Worm (Caenorhabditis elegans): ENCODE results near the gene ajm-1.
"Not testable (repeated sequence)": the region's sequence is repeated elsewhere in the genome, so short reads cannot be mapped to it uniquely, and the experiment has no call there.

The ajm-1 gene

ce11 chrX:9088620-9089019, 5.9 kb downstream of the ajm-1 start:
- no peak for TF ChIP-seq pag-3 (tag; optimal IDR thresholded peaks at IDR 0.05; ENCODE audit: borderline replicate concordance, insufficient read depth)
- TF ChIP-seq nhr-19 (GFP tag; conservative IDR thresholded peaks at IDR 0.05) = no peak
- peak; percentile 60 for TF ChIP-seq blmp-1 (tag; optimal IDR thresholded peaks at IDR 0.05)
- TF ChIP-seq efl-3 (GFP tag; optimal IDR thresholded peaks at IDR 0.05) = no peak
- TF ChIP-seq lin-14 (GFP tag; optimal IDR thresholded peaks at IDR 0.05) = peak; percentile 42
- peak; percentile 75 for TF ChIP-seq nhr-85 (tag)
- TF ChIP-seq nhr-20 (tag; optimal IDR thresholded peaks at IDR 0.05) = no peak
- no peak for TF ChIP-seq nhr-11 (tag; optimal IDR thresholded peaks at IDR 0.05)
- no peak for TF ChIP-seq ceh-88 (GFP tag; IDR thresholded peaks at IDR 0.05)

ce11 chrX:9089536-9089935, 6.8 kb downstream of the ajm-1 start:
- TF ChIP-seq nhr-237 (tag; optimal IDR thresholded peaks at IDR 0.05) (no peak), isw-1 (GFP tag; IDR thresholded peaks at IDR 0.05) (no peak), pax-3 (tag; optimal IDR thresholded peaks at IDR 0.05) (no peak), mef-2 (tag; optimal IDR thresholded peaks at IDR 0.05) (no peak), egl-27 (tag; optimal IDR thresholded peaks at IDR 0.05) (no peak), nhr-85 (tag) (no peak), ceh-82 (tag; optimal IDR thresholded peaks at IDR 0.05) (no peak), tbx-2 (tag; optimal IDR thresholded peaks at IDR 0.05) (no peak), lir-3 (tag; optimal IDR thresholded peaks at IDR 0.05; ENCODE audit: poor library complexity) (no peak), lin-35 (GFP tag; optimal IDR thresholded peaks at IDR 0.05) (no peak), ceh-63 (GFP tag; optimal IDR thresholded peaks at IDR 0.05) (no peak)

DNA sequence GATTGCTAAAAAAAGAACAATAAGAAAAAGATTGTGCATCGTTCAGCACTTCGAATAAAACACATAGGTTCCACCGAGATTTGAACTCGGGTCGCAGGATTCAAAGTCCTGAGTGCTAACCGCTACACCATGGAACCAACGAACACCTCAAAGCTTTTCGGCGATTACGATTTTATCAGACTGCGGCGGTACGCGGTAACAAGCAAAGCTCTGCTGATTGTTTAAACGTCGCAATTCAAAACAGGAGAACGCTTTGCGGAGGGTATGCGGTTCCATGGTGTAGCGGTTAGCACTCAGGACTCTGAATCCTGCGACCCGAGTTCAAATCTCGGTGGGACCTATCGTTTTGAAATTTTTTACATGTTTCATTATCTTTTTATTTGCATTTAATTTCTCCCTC, 7.8 kb downstream of the ajm-1 start:
- not testable (repeated sequence) for TF ChIP-seq efl-1 (optimal IDR thresholded peaks at IDR 0.05)
- peak in 1 of 2 experiments; percentile 79 for TF ChIP-seq efl-1 (GFP tag; optimal IDR thresholded peaks at IDR 0.05 in 1 of 2)

DNA sequence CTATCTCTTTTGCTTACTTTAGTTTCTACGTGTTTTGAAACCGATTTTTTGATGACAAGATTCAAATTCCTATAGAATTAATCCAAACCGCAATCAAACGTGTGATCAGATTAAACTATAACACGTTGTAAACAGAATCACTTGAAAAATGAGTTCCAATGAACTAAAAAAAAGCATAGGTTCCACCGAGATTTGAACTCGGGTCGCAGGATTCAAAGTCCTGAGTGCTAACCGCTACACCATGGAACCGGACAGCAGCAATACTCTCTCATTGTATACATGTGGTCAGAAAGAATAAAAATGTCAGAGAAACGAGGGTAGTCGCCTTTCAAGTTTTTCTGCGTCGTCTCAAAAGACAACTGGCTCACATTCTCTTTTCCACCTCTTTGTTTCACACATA, 8.6 kb downstream of the ajm-1 start:
- TF ChIP-seq irx-1 (tag; optimal IDR thresholded peaks at IDR 0.05) (peak; percentile 62), ces-1 (GFP tag; optimal IDR thresholded peaks at IDR 0.05) (no peak), ceh-90 (tag; optimal IDR thresholded peaks at IDR 0.05) (no peak), egl-27 (tag; optimal IDR thresholded peaks at IDR 0.05) (no peak), unc-30 (tag; optimal IDR thresholded peaks at IDR 0.05) (no peak), tlp-1 (tag; optimal IDR thresholded peaks at IDR 0.05) (no peak), nhr-90 (tag; optimal IDR thresholded peaks at IDR 0.05; ENCODE audit: poor library complexity) (peak; percentile 7), pqm-1 (tag; optimal IDR thresholded peaks at IDR 0.05) (no peak), C34B4.2 (tag; optimal IDR thresholded peaks at IDR 0.05) (no peak), sptf-1 (tag; optimal IDR thresholded peaks at IDR 0.05) (no peak), efl-1 (optimal IDR thresholded peaks at IDR 0.05) (peak; percentile 20 to 34), efl-1 (GFP tag; optimal IDR thresholded peaks at IDR 0.05 in 1 of 2) (no peak), nhr-47 (tag; optimal IDR thresholded peaks at IDR 0.05) (peak; percentile 78), dsc-1 (tag; optimal IDR thresholded peaks at IDR 0.05) (peak; percentile 60), vab-15 (tag; optimal IDR thresholded peaks at IDR 0.05) (no peak), lin-14 (GFP tag; optimal IDR thresholded peaks at IDR 0.05) (peak; percentile 63), nhr-20 (tag; optimal IDR thresholded peaks at IDR 0.05) (peak; percentile 53), ama-1 (optimal IDR thresholded peaks at IDR 0.05) (no peak), mep-1 (tag; optimal IDR thresholded peaks at IDR 0.05) (peak; percentile 63), lin-35 (GFP tag; optimal IDR thresholded peaks at IDR 0.05) (peak; percentile 1 to 65), ceh-63 (GFP tag; optimal IDR thresholded peaks at IDR 0.05) (no peak), mef-2 (tag; optimal IDR thresholded peaks at IDR 0.05) (no peak), lin-15B (tag; optimal IDR thresholded peaks at IDR 0.05) (no peak), skn-1 (tag; optimal IDR thresholded peaks at IDR 0.05) (peak; percentile 10), snpc-4 (tag; optimal IDR thresholded peaks at IDR 0.05) (no peak), sup-37 (GFP tag; optimal IDR thresholded peaks at IDR 0.05) (no peak), nhr-28 (tag; optimal IDR thresholded peaks at IDR 0.05) (no peak), tbx-2 (tag; optimal IDR thresholded peaks at IDR 0.05) (peak; percentile 6), pax-3 (tag; optimal IDR thresholded peaks at IDR 0.05) (no peak), nhr-77 (tag; optimal IDR thresholded peaks at IDR 0.05) (no peak), snu-23 (GFP tag; optimal IDR thresholded peaks at IDR 0.05) (peak; percentile 78), ceh-82 (tag; optimal IDR thresholded peaks at IDR 0.05) (peak; percentile 14 to 66 (median 31)), nhr-12 (tag; optimal IDR thresholded peaks at IDR 0.05) (no peak), mdl-1 (tag; optimal IDR thresholded peaks at IDR 0.05) (peak in 1 of 2 experiments; percentile 10), aha-1 (tag; optimal IDR thresholded peaks at IDR 0.05) (no peak), dpl-1 (GFP tag; optimal IDR thresholded peaks at IDR 0.05) (peak in 1 of 3 experiments; percentile 9), hlh-4 (tag; optimal IDR thresholded peaks at IDR 0.05) (no peak)

Data from whole organism, L1 larva.